Worm (Caenorhabditis elegans) whole organism, midembryonic: Measurements from ENCODE around the gene frm-8.

ENCODE experiments used
- T22C8.4 ChIP-seq: fragments of 200-800 bp; sonication (Bioruptor generic); IDR thresholded peaks from 2 replicates; pipeline ENCODE4 v1.3.6; 2022; ENCODE audit warnings: missing genetic modification characterization, missing compliant biosample characterization
- cog-1 ChIP-seq: sonication (generic microtip); optimal IDR thresholded peaks from 2 replicates; lab custom pipeline; 2016; ENCODE audit warnings: missing genetic modification characterization, missing compliant biosample characterization
- flt-1 ChIP-seq: fragments of 200-800 bp; sonication (Bioruptor generic); IDR thresholded peaks from 2 replicates; pipeline ENCODE4 v1.3.6; 2022; ENCODE audit warnings: missing genetic modification characterization, missing compliant biosample characterization
- klf-2 ChIP-seq: fragments of 200-800 bp; sonication (Bioruptor generic); conservative IDR thresholded peaks from 2 replicates; pipeline ENCODE4 v1.3.6; 2022; ENCODE audit warnings: missing genetic modification reagents, missing genetic modification characterization, missing compliant biosample characterization
- med-1 ChIP-seq: sonication (generic microtip); optimal IDR thresholded peaks from 2 replicates; lab custom pipeline; 2017; ENCODE audit warnings: missing genetic modification characterization, mild to moderate bottlenecking, missing compliant biosample characterization, antibody characterized with exemption, missing genetic modification reagents; ENCODE audit not compliant: insufficient read depth
- ref-1 ChIP-seq: fragments of 200-800 bp; sonication (Bioruptor generic); conservative IDR thresholded peaks from 2 replicates; pipeline ENCODE4 v1.3.6; 2022; ENCODE audit warnings: missing genetic modification reagents, missing genetic modification characterization, missing compliant biosample characterization
- tab-1 ChIP-seq: fragments of 200-800 bp; sonication (Bioruptor generic); IDR thresholded peaks from 2 replicates; pipeline ENCODE4 v1.3.6; 2022; ENCODE audit warnings: missing genetic modification characterization, missing compliant biosample characterization
- ztf-23 ChIP-seq: fragments of 200-800 bp; sonication (Bioruptor generic); IDR thresholded peaks from 2 replicates; pipeline ENCODE4 v1.3.6; 2022; ENCODE audit warnings: missing genetic modification reagents, missing genetic modification characterization, missing compliant biosample characterization
- ztf-29 ChIP-seq: fragments of 200-800 bp; sonication (Bioruptor generic); IDR thresholded peaks from 2 replicates; pipeline ENCODE4 v1.3.6; 2022; ENCODE audit warnings: missing genetic modification reagents, missing genetic modification characterization, missing compliant biosample characterization

DNA sequence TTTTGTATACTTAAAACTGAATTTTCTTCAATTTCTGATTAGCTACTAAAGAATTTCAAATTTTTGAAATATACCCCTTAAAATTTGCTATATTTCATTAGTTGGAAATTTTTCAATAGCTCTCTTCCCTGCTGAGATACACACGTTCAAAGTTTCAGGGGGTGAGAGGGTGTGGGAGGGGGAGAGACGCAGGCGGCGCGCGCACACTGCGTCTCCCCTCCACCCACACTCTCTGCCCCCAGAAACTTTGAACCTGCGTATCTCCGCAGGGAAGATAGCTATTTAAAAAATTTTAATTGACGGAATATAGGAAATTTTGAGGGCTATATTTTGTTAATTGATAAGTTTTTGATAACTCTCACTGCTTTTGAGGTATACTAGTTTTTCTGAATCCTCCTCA, 3.8 kb upstream of the frm-8 start:
- TF ChIP-seq T22C8.4 (GFP tag; lab: Robert Waterston, UW) (no peak), tab-1 (GFP tag; lab: Robert Waterston, UW) (no peak), med-1 (GFP tag; lab: Kevin White, UChicago) (no peak), ztf-23 (GFP tag; lab: Robert Waterston, UW) (no peak), ztf-29 (GFP tag; lab: Robert Waterston, UW) (no peak), flt-1 (GFP tag; lab: Robert Waterston, UW) (no peak), cog-1 (tag; lab: Kevin White, UChicago) (no peak), klf-2 (no peak), ref-1 (no peak)
